Fruit fly (Drosophila melanogaster) S2 (cell line): Measurements from ENCODE around the gene CG5687.

Experiments
- CG8478 ChIP-seq: fragments of >200 bp; optimal IDR thresholded peaks from 2 replicates; lab custom pipeline; 2018
- CTCF ChIP-seq, 2 experiments: fragments of >200 bp; optimal IDR thresholded peaks; 2 replicates each; lab custom pipeline; 2018

CG5687 gene

DNA sequence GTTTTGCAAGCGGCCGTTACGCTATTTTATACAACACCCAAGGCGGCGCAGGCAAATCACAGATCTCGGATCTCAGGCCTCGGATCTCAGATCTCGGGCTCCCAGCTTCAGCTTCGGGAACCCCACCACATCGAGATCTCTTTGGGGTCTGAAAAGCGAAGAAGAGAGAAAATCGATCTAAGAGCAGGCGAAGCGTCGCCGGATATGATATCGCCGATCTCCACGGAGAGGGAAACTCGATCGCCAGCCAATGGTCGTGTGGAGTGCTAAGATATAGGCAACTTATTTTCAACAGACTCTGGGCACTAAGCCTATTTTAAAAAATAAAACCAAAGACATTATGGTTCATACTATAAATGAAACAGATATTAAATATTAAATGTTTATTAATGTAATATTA is at the start of gene CG5687, which contains the start of gene CG46523:
Gene CG5687 (minus strand): TSS at position 337 of the 400 bp plus-strand sequence.
Gene CG46523 (minus strand): TSS at position 337 of the 400 bp plus-strand sequence.
- no peak for TF ChIP-seq CTCF (optimal IDR thresholded peaks at IDR 0.05; lab: Kevin White, UChicago)

DNA sequence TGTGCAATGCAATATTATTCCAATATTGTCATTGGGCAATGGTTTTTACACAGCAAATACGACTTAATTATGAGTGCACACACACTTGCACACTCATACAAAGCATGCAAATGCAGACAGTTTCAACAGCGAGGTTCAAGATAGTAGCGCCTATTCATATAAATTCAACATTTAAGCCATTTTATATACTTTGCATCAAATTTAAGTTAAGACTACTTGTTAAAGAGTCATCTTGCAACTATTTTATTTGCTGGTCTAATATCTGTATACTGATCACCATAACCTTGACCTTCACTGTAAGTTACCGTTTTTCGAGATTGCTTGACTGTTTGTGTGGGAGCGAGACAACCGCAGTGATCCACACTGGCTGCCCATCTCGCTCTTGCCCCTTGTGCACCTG is 46.5 kb upstream of the CG5687 start:
- TF ChIP-seq CG8478 (lab: Kevin White, UChicago) = no peak

DNA sequence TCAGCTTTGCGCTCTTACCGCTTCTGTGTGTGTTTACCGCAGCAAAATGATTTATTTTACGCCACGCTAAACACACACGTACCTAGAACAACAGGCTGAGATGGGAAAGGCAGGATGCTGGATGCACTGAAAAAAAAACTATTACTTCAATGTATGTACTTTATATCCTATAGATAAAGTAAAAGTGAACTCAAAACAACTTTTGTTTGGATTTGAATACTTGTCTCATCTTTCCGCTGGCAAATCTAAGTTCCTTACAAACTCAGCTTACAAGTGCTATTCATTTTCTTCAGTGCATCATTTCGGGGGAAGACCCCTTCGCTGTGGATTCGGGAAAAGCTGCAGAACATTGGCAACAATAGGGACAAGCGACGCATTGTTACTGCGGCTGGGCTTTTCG is 37.9 kb upstream of the CG5687 start:
- no peak for TF ChIP-seq CG8478 (lab: Kevin White, UChicago)
- no peak for TF ChIP-seq CTCF (optimal IDR thresholded peaks at IDR 0.05; lab: Kevin White, UChicago)

DNA sequence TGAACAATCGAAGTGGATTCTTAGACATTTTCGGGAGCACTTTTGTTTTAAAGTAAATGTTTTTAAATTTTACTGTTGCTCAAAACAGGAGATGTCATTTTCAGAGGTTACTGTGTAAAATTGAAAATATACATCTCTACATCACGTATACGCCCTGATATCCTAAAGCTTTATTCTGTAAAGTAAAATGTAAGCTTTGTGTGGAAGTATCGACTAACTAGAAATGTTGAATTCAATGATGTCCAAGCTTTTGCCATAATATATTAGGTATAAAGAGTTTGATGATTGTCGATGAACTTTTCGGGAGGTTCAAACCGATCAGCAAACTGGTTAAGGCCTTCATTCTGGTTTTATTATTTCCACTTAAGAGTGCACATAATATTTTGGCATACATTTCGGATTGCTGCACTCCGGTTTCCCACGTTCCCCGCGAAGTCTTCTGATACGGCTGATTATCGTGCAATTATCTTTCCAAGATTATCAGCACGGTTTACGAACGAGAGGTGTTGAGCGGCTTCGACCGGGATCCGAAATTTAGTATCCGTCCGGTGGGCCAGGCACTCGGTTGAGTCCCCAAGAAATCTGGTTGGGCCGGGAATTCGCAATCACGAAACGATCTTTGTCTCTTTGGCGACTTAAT is 32.3 kb upstream of the CG5687 start, which contains the start of the genes CG11815 and acs:
Gene CG11815 (minus strand): TSS at position 98 of the 640 bp plus-strand sequence.
Gene acs (plus strand): TSS at position 536 of the 640 bp plus-strand sequence.
- no peak for TF ChIP-seq CG8478 (lab: Kevin White, UChicago)
- no peak for TF ChIP-seq CTCF (optimal IDR thresholded peaks at IDR 0.05; lab: Kevin White, UChicago)

DNA sequence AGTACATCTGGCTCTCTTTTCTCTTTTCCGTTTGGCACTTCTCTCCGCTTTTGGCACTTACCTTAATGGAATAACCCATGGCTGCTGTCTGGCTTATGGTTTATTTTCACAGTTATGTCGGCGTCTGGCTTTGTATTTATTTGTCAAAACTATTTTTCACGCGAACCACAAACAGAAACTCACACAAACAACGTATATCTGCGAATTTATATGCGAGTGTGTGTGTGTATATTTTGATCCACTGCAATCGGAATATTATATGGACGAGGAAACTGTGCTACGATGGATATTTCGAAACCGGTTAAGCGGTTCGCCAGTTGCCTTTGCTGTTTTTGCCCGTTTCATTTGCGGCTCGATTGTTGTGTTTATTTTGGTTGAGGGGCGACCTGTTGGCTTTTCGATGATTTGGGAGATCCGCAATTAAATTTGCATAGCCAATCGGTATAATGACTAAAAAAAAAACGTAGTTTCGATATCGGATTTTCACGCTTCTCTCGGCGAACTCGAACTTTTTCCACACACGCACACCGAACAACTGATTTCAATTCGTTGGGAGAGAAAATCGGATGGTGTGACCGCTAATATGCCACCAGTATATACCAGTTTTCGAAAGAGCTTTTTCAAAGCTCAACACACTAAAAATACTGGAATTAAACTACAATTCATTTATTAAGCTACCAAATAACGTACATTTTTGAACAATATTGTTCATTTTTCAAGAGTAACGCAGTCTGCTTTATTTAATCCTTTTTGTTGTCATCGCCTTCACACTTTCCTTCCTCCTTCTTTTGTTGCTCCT is 30.8 kb upstream of the CG5687 start, which contains the start of gene CG1927:
Gene CG1927 (minus strand): TSS at position 541 of the 799 bp plus-strand sequence.
- TF ChIP-seq CG8478 (lab: Kevin White, UChicago) = no peak
- no peak for TF ChIP-seq CTCF (optimal IDR thresholded peaks at IDR 0.05; lab: Kevin White, UChicago)

DNA sequence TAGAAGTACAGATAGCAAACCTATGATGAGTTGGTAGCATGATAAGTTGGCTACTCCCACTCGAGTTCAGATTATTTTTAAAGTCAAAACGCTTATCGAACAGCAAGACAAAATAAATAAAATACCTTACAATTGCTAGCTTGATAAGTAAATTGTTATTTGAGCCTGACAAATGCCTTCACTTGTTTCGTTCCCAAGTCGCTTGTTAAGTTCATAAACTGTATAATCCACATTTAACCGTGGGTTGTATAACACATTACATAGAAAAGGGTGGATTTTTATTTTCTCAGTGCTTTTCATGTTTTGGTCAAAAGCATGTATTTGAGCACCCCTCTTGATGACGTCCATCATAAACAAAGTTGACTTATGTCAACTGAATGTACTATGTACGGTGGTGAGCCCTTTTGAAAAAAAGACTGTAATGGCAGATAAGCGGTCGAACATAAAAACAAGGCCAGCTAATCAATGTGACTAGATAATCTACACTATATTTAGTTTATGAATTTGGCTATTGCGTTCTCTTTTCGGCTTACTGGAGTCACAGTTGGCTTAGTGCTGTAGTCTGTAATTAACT is 30.0 kb upstream of the CG5687 start:
- TF ChIP-seq CTCF (optimal IDR thresholded peaks at IDR 0.05; lab: Kevin White, UChicago) (no peak), CG8478 (lab: Kevin White, UChicago) (no peak)

DNA sequence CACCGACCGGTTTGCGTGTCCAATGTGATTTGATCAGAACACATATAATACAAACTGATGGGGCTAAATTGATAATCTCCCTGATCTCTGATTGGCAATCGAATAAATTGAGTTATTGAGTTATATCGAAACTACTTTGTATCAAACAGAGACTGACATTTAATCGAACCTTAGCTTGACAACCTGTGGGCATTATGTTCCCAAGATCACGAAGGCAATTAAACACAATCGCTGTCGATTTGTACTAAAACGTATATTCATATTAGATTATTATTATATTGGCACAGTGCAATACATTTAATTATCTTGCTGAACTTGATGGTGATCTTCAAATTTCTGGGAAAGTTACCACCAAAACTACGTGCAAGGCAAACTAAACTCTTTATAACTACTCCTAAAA is 29.5 kb upstream of the CG5687 start:
- TF ChIP-seq CTCF (optimal IDR thresholded peaks at IDR 0.05; lab: Kevin White, UChicago) (no peak), CG8478 (lab: Kevin White, UChicago) (no peak)

DNA sequence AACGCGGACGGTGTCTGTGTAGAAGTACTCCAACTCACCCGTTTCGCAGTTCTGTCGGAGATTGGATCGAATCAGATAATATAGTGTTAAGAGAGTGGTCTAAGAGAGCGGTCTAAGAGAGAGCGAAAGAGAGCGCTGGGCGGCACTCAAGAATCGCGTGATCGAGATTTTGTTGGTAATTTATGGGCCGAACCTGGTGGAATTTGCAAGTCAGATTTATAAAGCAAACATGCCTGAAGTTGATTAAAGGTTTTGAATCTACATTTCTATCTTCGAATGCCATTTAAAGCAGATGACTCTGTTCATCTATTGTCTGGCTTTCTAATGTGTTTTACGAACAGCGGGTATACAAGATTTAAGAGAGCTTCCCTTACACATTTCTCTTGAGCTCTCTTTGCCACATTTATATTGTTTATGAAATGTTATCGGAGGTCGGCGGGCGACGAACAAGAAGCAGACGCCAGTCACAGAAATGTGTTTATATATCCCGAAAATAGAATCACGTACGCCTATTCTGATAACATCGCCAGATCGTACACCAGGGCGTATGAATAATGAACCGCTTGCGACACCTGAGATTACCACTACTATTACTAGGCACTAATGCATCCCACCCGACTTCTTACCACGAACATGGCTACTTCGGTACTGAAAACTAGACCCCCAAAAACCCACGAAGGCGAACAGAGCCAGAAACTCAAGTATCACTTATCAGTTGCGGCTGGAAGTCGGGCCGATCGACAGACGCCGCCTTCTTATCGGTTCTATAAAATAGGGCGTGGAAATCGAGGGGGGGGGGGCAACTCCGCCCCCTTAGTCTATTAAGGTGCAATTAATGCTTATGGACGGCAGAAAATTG is 28.8 kb upstream of the CG5687 start:
- TF ChIP-seq CG8478 (lab: Kevin White, UChicago) = no peak
- TF ChIP-seq CTCF (optimal IDR thresholded peaks at IDR 0.05; lab: Kevin White, UChicago) = no peak

DNA sequence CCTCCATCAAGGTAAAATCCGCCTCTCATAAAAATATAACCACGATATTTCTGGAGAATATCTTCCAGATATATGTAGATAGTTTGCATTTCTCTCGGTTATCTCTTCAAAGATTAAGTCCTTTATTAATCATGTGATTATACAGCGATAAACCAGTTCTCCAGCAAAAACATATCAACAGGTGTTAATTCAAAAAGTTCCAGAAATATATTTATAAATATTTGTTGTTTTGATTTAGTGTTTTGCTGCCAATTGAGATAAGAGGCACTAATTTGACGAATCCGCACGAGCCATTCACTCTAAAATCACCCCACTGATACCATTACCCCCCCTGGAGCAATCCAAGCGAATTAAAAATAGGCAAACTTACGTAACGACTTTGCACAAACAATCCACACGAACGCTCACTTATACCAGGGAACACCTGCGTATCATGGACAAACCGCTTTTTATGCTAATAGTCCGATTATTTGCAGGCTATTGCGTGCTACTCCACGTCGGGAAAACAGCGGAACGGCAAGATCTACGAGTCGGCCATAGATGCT is 25.8 kb upstream of the CG5687 start:
- TF ChIP-seq CTCF (optimal IDR thresholded peaks at IDR 0.05; lab: Kevin White, UChicago) (no peak), CG8478 (lab: Kevin White, UChicago) (no peak)

DNA sequence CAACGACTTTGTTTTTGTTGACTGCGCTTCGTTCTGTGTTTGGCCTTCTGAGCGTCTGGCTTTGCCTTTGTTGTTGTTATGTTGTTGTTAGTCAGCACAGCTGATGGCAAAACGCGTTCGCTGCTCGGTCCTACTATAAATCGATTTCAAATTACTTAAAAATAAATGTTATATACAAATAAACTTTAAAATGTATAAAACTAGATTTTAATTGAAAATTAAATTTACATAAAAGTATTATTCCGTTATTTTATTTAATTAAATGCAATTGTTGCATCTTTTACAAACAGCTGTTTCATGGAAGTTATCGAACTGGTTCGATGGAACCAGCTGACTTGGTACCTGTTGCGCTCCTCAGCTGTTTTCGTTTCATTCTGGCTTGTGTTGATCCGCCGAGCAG is 25.2 kb upstream of the CG5687 start, which contains the start of gene mv:
Gene mv (minus strand): TSS at position 80 of the 400 bp plus-strand sequence.
- TF ChIP-seq CG8478 (lab: Kevin White, UChicago) = no peak
- TF ChIP-seq CTCF (optimal IDR thresholded peaks at IDR 0.05; lab: Kevin White, UChicago) = no peak

DNA sequence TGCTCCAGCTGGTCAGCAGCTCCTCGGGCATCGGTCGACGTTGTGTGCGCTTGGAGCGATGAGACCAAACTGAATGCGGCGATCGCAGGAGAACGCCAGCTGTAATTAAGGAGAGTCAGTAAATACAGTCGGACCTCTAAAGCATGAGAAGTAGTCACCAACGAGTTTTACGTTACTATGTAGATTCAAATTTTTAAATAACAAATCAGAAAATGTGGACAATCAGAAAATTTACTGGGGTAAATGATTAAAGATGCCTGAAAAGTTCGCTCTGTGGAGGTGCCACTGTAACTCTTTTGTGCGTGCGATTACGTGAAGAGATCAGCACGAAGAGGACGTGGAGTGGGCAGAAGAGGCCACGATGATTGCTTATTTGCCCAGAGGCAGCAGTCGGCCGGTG is 24.1 kb upstream of the CG5687 start, which contains the start of gene SCOT:
Gene SCOT (plus strand): TSS at position 180 of the 400 bp plus-strand sequence.
- TF ChIP-seq CTCF (optimal IDR thresholded peaks at IDR 0.05; lab: Kevin White, UChicago) (no peak), CG8478 (lab: Kevin White, UChicago) (no peak)

DNA sequence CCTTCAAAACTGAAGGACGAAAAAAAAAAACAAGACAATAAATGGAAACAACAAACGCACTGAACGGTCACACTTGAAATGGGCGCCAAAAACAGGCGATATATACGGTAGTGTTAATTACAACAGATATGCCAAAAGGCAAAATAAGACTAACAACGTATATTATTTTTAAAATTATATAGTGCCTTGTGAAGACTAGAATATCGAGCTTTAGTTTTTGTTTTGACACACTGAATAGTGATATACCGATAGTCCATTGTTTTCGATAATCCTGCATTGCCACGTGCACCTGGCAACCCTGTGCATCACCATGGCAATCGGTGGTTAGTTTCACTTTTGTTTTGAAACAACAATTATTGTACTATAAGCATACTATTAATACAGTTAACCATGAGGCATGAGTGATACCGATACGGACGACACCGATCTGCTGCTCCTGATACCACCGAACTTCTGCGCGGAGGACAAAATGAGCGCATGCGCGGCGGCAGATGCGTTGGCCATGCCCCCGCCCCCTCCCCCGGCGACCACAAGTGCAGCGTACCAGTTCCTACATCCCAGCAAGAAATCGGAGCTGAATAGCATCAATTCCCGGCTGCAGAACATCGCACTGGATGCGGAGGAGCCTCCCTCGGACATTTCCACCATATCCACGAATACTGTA is 8.7 kb upstream of the CG5687 start, which contains the start of the genes mu2 and Cnb:
Gene mu2 (minus strand): TSS at position 13 of the 664 bp plus-strand sequence.
Gene Cnb (plus strand): TSS at position 103 of the 664 bp plus-strand sequence.
- TF ChIP-seq CTCF (optimal IDR thresholded peaks at IDR 0.05; lab: Kevin White, UChicago) (no peak), CG8478 (lab: Kevin White, UChicago) (no peak)

DNA sequence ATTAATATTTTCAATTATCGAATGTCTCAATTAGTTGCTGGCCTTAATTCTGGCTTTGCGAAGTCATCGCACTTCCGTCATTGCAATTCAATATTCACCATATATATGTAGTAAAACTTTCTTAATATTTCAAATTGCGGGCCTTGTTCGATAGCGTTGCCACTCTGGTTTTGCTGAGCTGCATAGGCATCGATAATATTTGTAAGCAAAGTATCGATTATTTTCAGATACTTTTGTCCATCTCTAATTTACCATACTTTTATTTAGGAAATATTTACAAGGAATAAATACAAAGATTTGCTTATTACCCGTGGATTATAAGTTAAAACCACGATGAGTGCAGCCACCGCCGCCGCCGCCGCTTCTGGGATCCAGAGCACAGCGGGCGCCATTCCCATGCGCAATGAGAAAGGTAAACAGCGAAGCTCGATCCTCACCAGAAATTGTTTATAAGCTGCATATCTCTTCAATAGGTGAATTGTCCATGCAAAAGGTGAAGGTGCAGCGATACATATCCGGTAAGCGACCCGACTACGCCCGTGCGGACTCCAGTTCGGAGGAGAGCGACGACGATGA is 2.0 kb upstream of the CG5687 start, which contains the start of gene Mfap1:
Gene Mfap1 (plus strand): TSS at position 226 of the 576 bp plus-strand sequence.
- no peak for TF ChIP-seq CG8478 (lab: Kevin White, UChicago)
- no peak for TF ChIP-seq CTCF (optimal IDR thresholded peaks at IDR 0.05; lab: Kevin White, UChicago)
